Fruit fly (Drosophila melanogaster) whole organism, prepupa: ENCODE measurements around the gene CG1468.

Source experiments
- Blimp-1 ChIP-seq: fragments of 200-800 bp; sonication (Bioruptor generic); optimal IDR thresholded peaks from 3 replicates; lab custom pipeline; 2017; ENCODE audit warnings: missing biosample characterization, missing genetic modification characterization, mild to moderate bottlenecking, moderate library complexity, missing genetic modification reagents
- CG10669 ChIP-seq: fragments of 200-800 bp; sonication (Bioruptor generic); optimal IDR thresholded peaks from 3 replicates; lab custom pipeline; 2018; ENCODE audit warnings: missing biosample characterization, mild to moderate bottlenecking, missing genetic modification characterization, moderate library complexity
- CG11762 ChIP-seq: fragments of 200-800 bp; sonication (Bioruptor generic); optimal IDR thresholded peaks from 3 replicates; lab custom pipeline; 2016; ENCODE audit warnings: missing biosample characterization, missing genetic modification characterization; ENCODE audit not compliant: insufficient read depth
- CG16779 ChIP-seq: fragments of 200-800 bp; sonication (Bioruptor generic); optimal IDR thresholded peaks from 3 replicates; lab custom pipeline; 2017; ENCODE audit warnings: missing biosample characterization, mild to moderate bottlenecking, missing genetic modification characterization
- CG6276 ChIP-seq: fragments of 200-800 bp; sonication (Bioruptor generic); optimal IDR thresholded peaks from 2 replicates; lab custom pipeline; 2017; ENCODE audit warnings: missing biosample characterization, mild to moderate bottlenecking, missing genetic modification characterization
- CG6854 ChIP-seq: fragments of 200-800 bp; sonication (Bioruptor generic); optimal IDR thresholded peaks from 2 replicates; lab custom pipeline; 2017; ENCODE audit warnings: missing biosample characterization, mild to moderate bottlenecking, missing genetic modification characterization
- CG8119 ChIP-seq: fragments of 200-800 bp; sonication (Bioruptor generic); IDR thresholded peaks from 3 replicates; pipeline ENCODE4 v1.3.6; 2022; ENCODE audit warnings: missing biosample characterization, missing genetic modification characterization
- CG9139 ChIP-seq: fragments of 200-800 bp; sonication (Bioruptor generic); optimal IDR thresholded peaks from 3 replicates; lab custom pipeline; 2017; ENCODE audit warnings: missing biosample characterization, mild to moderate bottlenecking, missing genetic modification characterization
- Ets96B ChIP-seq: fragments of 200-800 bp; optimal IDR thresholded peaks from 2 replicates; lab custom pipeline; 2019; ENCODE audit warnings: missing biosample characterization, mild to moderate bottlenecking, missing genetic modification characterization, moderate library complexity
- Hr39 ChIP-seq: fragments of 200-800 bp; sonication (Bioruptor generic); optimal IDR thresholded peaks from 2 replicates; lab custom pipeline; 2016; ENCODE audit warnings: missing biosample characterization, missing genetic modification characterization
- dac ChIP-seq: fragments of 200-800 bp; sonication (Bioruptor generic); optimal IDR thresholded peaks from 2 replicates; lab custom pipeline; 2017; ENCODE audit warnings: missing biosample characterization, mild to moderate bottlenecking, missing genetic modification characterization
- fd59A ChIP-seq: fragments of 200-800 bp; sonication (Bioruptor generic); optimal IDR thresholded peaks from 2 replicates; lab custom pipeline; 2017; ENCODE audit warnings: missing biosample characterization, mild to moderate bottlenecking, missing genetic modification characterization, missing genetic modification reagents
- ss ChIP-seq, 2 experiments: fragments of 200-800 bp; sonication (Bioruptor generic); optimal IDR thresholded peaks; 2 replicates in 1 of 2; 3 replicates in 1 of 2; lab custom pipeline; 2017 to 2018; ENCODE audit warnings: mild to moderate bottlenecking in 2 of 2, missing biosample characterization in 2 of 2, missing genetic modification characterization in 2 of 2, moderate library complexity in 1 of 2
- vri ChIP-seq: fragments of 200-800 bp; sonication (Bioruptor generic); optimal IDR thresholded peaks from 3 replicates; lab custom pipeline; 2016; ENCODE audit warnings: missing biosample characterization, mild to moderate bottlenecking, missing genetic modification characterization

DNA sequence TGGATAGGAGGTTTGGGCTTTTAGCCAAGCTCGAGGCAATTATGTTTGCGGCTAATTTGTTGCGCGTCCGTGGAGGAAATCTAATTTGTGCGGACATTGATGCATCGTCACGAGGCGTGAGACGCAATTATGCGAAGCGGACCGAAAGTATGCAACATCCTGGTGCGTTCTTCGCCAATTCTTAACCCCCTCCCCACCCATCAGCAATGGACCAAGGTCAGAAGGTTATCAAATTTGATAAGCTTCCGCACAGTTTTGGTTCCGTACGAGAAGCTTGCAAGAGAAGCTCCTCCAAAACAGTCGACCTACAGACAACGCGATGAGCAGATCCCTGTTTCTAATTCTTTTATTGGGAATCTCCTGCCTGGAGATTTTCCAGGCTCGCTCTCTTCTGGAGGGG is at the start of gene CG1468:
- TF ChIP-seq Blimp-1 (GFP tag; lab: Kevin White, UChicago) = no peak
- TF ChIP-seq CG8119 = no peak
- TF ChIP-seq CG9139 (GFP tag; lab: Kevin White, UChicago) = no peak
- no peak for TF ChIP-seq ss (GFP tag; optimal IDR thresholded peaks at IDR 0.05; lab: Kevin White, UChicago)
- no peak for TF ChIP-seq Hr39
- TF ChIP-seq Ets96B (tag; lab: Kevin White, UChicago) = no peak
- no peak for TF ChIP-seq CG16779
- TF ChIP-seq CG11762 (GFP tag; lab: Kevin White, UChicago) = no peak
- no peak for TF ChIP-seq vri (GFP tag; lab: Kevin White, UChicago)
- no peak for TF ChIP-seq fd59A (GFP tag; lab: Kevin White, UChicago)
- no peak for TF ChIP-seq CG6854 (GFP tag; lab: Kevin White, UChicago)
- TF ChIP-seq CG10669 (GFP tag; lab: Kevin White, UChicago) = no peak
- no peak for TF ChIP-seq dac (GFP tag; lab: Kevin White, UChicago)
- no peak for TF ChIP-seq CG6276 (GFP tag; lab: Kevin White, UChicago)
